Fruit fly (Drosophila melanogaster): ENCODE results near the gene GluRIIC.

Gene GluRIIC

dm6 chr2L:870749-871418 is 43.0 kb upstream of the GluRIIC start (continued):
- peak; percentile 46 for TF ChIP-seq ap (GFP tag; IDR thresholded peaks at IDR 0.05)
- peak; percentile 60 for TF ChIP-seq CG4617 (GFP tag; optimal IDR thresholded peaks at IDR 0.05; ENCODE audit: borderline replicate concordance)
- no peak for TF ChIP-seq HLHmδ (GFP tag; optimal IDR thresholded peaks at IDR 0.05)
- peak; percentile 65 for TF ChIP-seq gcm2 (GFP tag; optimal IDR thresholded peaks at IDR 0.05)
- peak; percentile 28; the same call in 1 of the 2 replicates for TF ChIP-seq Bgb (GFP tag; IDR thresholded peaks at IDR 0.05; ENCODE audit: partially characterized antibody)
- TF ChIP-seq CG2712 (tag; optimal IDR thresholded peaks at IDR 0.05) = peak; percentile 55
- TF ChIP-seq CG7372 (GFP tag; IDR thresholded peaks at IDR 0.05) = no peak
- peak; percentile 49; the same call in 1 of the 3 replicates for TF ChIP-seq CG6175 (GFP tag; IDR thresholded peaks at IDR 0.05)
- peak; percentile 69 for TF ChIP-seq CG16863 (GFP tag; optimal IDR thresholded peaks at IDR 0.05)
- peak; percentile 69 for TF ChIP-seq CG1602 (GFP tag; optimal IDR thresholded peaks at IDR 0.05)
- peak; percentile 61 for TF ChIP-seq NfI (GFP tag; optimal IDR thresholded peaks at IDR 0.05)
- TF ChIP-seq Fer2 (tag; optimal IDR thresholded peaks at IDR 0.05) = peak; percentile 53
- peak; percentile 44 for TF ChIP-seq CG3407 (GFP tag; optimal IDR thresholded peaks at IDR 0.05)
- peak; percentile 57; the same call in 2 of the 3 replicates for TF ChIP-seq CG7357 (GFP tag; IDR thresholded peaks at IDR 0.05)
- TF ChIP-seq gsb (GFP tag; IDR thresholded peaks at IDR 0.05) = peak; percentile 45
- TF ChIP-seq chn (GFP tag; optimal IDR thresholded peaks at IDR 0.05) = peak; percentile 72
- TF ChIP-seq CG4424 (GFP tag; optimal IDR thresholded peaks at IDR 0.05) = peak; percentile 78
- TF ChIP-seq CG17328 (GFP tag; IDR thresholded peaks at IDR 0.05) = peak; percentile 78
- peak; percentile 62 for TF ChIP-seq cwo (GFP tag; optimal IDR thresholded peaks at IDR 0.05)
- TF ChIP-seq peb (GFP tag; IDR thresholded peaks at IDR 0.05) = 0 out of 2 replicates have a peak, but pooled peaks have one; percentile 10
- peak; percentile 96 for TF ChIP-seq CG2116 (GFP tag; optimal IDR thresholded peaks at IDR 0.05)
- TF ChIP-seq nerfin-2 (GFP tag; IDR thresholded peaks at IDR 0.05; ENCODE audit: partially characterized antibody) = peak; percentile 11; the same call in 1 of the 2 replicates
- TF ChIP-seq gce (GFP tag; IDR thresholded peaks at IDR 0.05) = peak; percentile 71; the same call in 1 of the 3 replicates
- TF ChIP-seq ssp (GFP tag; IDR thresholded peaks at IDR 0.05) = no peak; the same call in 1 of the 2 replicates
- TF ChIP-seq Xbp1 (GFP tag; optimal IDR thresholded peaks at IDR 0.05) = peak; percentile 76
- TF ChIP-seq sna (GFP tag; IDR thresholded peaks at IDR 0.05; ENCODE audit: partially characterized antibody) = 0 out of 2 replicates have a peak, but pooled peaks have one; percentile 26
- peak; percentile 61 for TF ChIP-seq CG9876 (GFP tag; optimal IDR thresholded peaks at IDR 0.05)
- peak; percentile 81 for TF ChIP-seq CG6689 (GFP tag; IDR thresholded peaks at IDR 0.05)
- TF ChIP-seq shn (GFP tag; optimal IDR thresholded peaks at IDR 0.05) = peak; percentile 41
- TF ChIP-seq Elba2 (GFP tag; optimal IDR thresholded peaks at IDR 0.05) = peak; percentile 0
- TF ChIP-seq CG9215 (GFP tag; IDR thresholded peaks at IDR 0.05) = peak; percentile 61
- peak; percentile 50 for TF ChIP-seq MESR4 (GFP tag; optimal IDR thresholded peaks at IDR 0.05)
- TF ChIP-seq CG5180 (GFP tag; optimal IDR thresholded peaks at IDR 0.05) = no peak
- TF ChIP-seq Lim3 (GFP tag; IDR thresholded peaks at IDR 0.05) = no peak
- no peak for TF ChIP-seq CG11247 (GFP tag; IDR thresholded peaks at IDR 0.05)
- no peak for TF ChIP-seq CG17568 (GFP tag; optimal IDR thresholded peaks at IDR 0.05)
- TF ChIP-seq CG11398 (GFP tag; optimal IDR thresholded peaks at IDR 0.05) = peak; percentile 65
- peak; percentile 8 for TF ChIP-seq CG12744 (GFP tag; optimal IDR thresholded peaks at IDR 0.05)
- TF ChIP-seq al (GFP tag; IDR thresholded peaks at IDR 0.05) = peak; percentile 64
- peak; percentile 77 for TF ChIP-seq CG1603 (tag; optimal IDR thresholded peaks at IDR 0.05)
- TF ChIP-seq zf30C (GFP tag; optimal IDR thresholded peaks at IDR 0.05) = no peak
- peak; percentile 50 for TF ChIP-seq gro (GFP tag; optimal IDR thresholded peaks at IDR 0.05)
- TF ChIP-seq CG30431 (GFP tag; optimal IDR thresholded peaks at IDR 0.05) = peak; percentile 28
- TF ChIP-seq Scr (GFP tag; IDR thresholded peaks at IDR 0.05; ENCODE audit: partially characterized antibody) = 0 out of 2 replicates have a peak, but pooled peaks have one; percentile 30
- peak in 1 of 2 experiments; percentile 68 for TF ChIP-seq bsh (GFP tag; optimal IDR thresholded peaks at IDR 0.05)
- TF ChIP-seq sisA (GFP tag; IDR thresholded peaks at IDR 0.05) = peak; percentile 80
- TF ChIP-seq luna (GFP tag; optimal IDR thresholded peaks at IDR 0.05) = peak; percentile 76
- peak; percentile 41 for TF ChIP-seq Myb (GFP tag; optimal IDR thresholded peaks at IDR 0.05)
- TF ChIP-seq slbo (GFP tag; IDR thresholded peaks at IDR 0.05) = peak; percentile 79
